Worm (Caenorhabditis elegans) whole organism, late embryonic: ENCODE results near the gene ZK1240.8.

Experiments
- C08G9.2 ChIP-seq: sonication (generic microtip); optimal IDR thresholded peaks from 2 replicates; lab custom pipeline; 2016; ENCODE audit warnings: mild to moderate bottlenecking, missing genetic modification characterization, moderate library complexity, missing compliant biosample characterization
- C38D4.7 ChIP-seq: fragments of 200-800 bp; sonication (Bioruptor generic); optimal IDR thresholded peaks from 2 replicates; lab custom pipeline; 2018; ENCODE audit warnings: mild to moderate bottlenecking, missing genetic modification characterization, moderate library complexity, missing compliant biosample characterization
- K09A11.1 ChIP-seq: sonication (generic microtip); optimal IDR thresholded peaks from 2 replicates; lab custom pipeline; 2017; ENCODE audit warnings: antibody characterized with exemption, mild to moderate bottlenecking, missing genetic modification characterization, missing compliant biosample characterization; ENCODE audit not compliant: insufficient read depth
- Y22D7AL.16 ChIP-seq: sonication (generic microtip); optimal IDR thresholded peaks from 2 replicates; lab custom pipeline; 2016; ENCODE audit warnings: missing genetic modification characterization, missing compliant biosample characterization
- ahr-1 ChIP-seq: sonication (generic microtip); optimal IDR thresholded peaks from 2 replicates; lab custom pipeline; 2016; ENCODE audit warnings: missing genetic modification characterization, missing compliant biosample characterization
- ama-1 ChIP-seq: fragments of 150-350 bp; optimal IDR thresholded peaks from 2 replicates; lab custom pipeline; 2014
- ceh-14 ChIP-seq: sonication (generic microtip); optimal IDR thresholded peaks from 2 replicates; lab custom pipeline; 2016; ENCODE audit warnings: missing genotype, missing genetic modification characterization, missing compliant biosample characterization
- ceh-19 ChIP-seq: fragments of 200-800 bp; sonication (Bioruptor generic); optimal IDR thresholded peaks from 2 replicates; lab custom pipeline; 2018; ENCODE audit warnings: mild to moderate bottlenecking, missing genetic modification characterization, missing compliant biosample characterization
- ceh-24 ChIP-seq: sonication (generic microtip); optimal IDR thresholded peaks from 2 replicates; lab custom pipeline; 2016; ENCODE audit warnings: mild to moderate bottlenecking, missing genetic modification characterization, missing compliant biosample characterization
- ceh-31 ChIP-seq: sonication (generic microtip); optimal IDR thresholded peaks from 2 replicates; lab custom pipeline; 2016; ENCODE audit warnings: missing genetic modification characterization, missing compliant biosample characterization
- ceh-34 ChIP-seq: sonication (generic microtip); optimal IDR thresholded peaks from 2 replicates; lab custom pipeline; 2016; ENCODE audit warnings: mild to moderate bottlenecking, missing genetic modification characterization, missing compliant biosample characterization
- ceh-45 ChIP-seq: fragments of 200-800 bp; sonication (Bioruptor generic); IDR thresholded peaks from 2 replicates; pipeline ENCODE4 v1.3.6; 2022; ENCODE audit warnings: missing genetic modification reagents, missing genetic modification characterization, missing compliant biosample characterization
- ceh-6 ChIP-seq: fragments of 200-800 bp; sonication (Bioruptor generic); optimal IDR thresholded peaks from 2 replicates; lab custom pipeline; 2018; ENCODE audit warnings: mild to moderate bottlenecking, missing genetic modification characterization, missing compliant biosample characterization
- che-1 ChIP-seq: sonication (generic microtip); optimal IDR thresholded peaks from 2 replicates; lab custom pipeline; 2016; ENCODE audit warnings: mild to moderate bottlenecking, missing genetic modification characterization, missing compliant biosample characterization
- dve-1 ChIP-seq: sonication (generic microtip); optimal IDR thresholded peaks from 2 replicates; lab custom pipeline; 2017; ENCODE audit warnings: antibody characterized with exemption, mild to moderate bottlenecking, missing genetic modification characterization, missing compliant biosample characterization
- elt-2 ChIP-seq: sonication (generic microtip); optimal IDR thresholded peaks from 2 replicates; lab custom pipeline; 2016; ENCODE audit warnings: missing genetic modification reagents, missing genetic modification characterization, missing compliant biosample characterization
- ets-4 ChIP-seq: sonication (generic microtip); optimal IDR thresholded peaks from 2 replicates; lab custom pipeline; 2016; ENCODE audit warnings: missing genetic modification characterization, missing compliant biosample characterization
- eyg-1 ChIP-seq: sonication (generic microtip); optimal IDR thresholded peaks from 2 replicates; lab custom pipeline; 2016; ENCODE audit warnings: missing genotype, missing genetic modification characterization, missing compliant biosample characterization
- fax-1 ChIP-seq: sonication (generic microtip); optimal IDR thresholded peaks from 2 replicates; lab custom pipeline; 2016; ENCODE audit warnings: missing genotype, missing genetic modification characterization, missing compliant biosample characterization
- gmeb-2 ChIP-seq: sonication (generic microtip); optimal IDR thresholded peaks from 2 replicates; lab custom pipeline; 2016; ENCODE audit warnings: missing genetic modification characterization, inconsistent platforms, missing compliant biosample characterization
- hlh-15 ChIP-seq: sonication (generic microtip); optimal IDR thresholded peaks from 2 replicates; lab custom pipeline; 2016; ENCODE audit warnings: missing genetic modification characterization, missing compliant biosample characterization
- hlh-30 ChIP-seq: sonication (generic microtip); optimal IDR thresholded peaks from 2 replicates; lab custom pipeline; 2017; ENCODE audit warnings: antibody characterized with exemption, missing genetic modification characterization, missing compliant biosample characterization; ENCODE audit not compliant: insufficient read depth
- lin-11 ChIP-seq: fragments of 200-800 bp; sonication (Bioruptor generic); optimal IDR thresholded peaks from 2 replicates; lab custom pipeline; 2018; ENCODE audit warnings: mild to moderate bottlenecking, missing genetic modification characterization, missing compliant biosample characterization
- madf-2 ChIP-seq: sonication (generic microtip); optimal IDR thresholded peaks from 2 replicates; lab custom pipeline; 2017; ENCODE audit warnings: missing genetic modification characterization, missing compliant biosample characterization
- nhr-11 ChIP-seq: fragments of 150-350 bp; optimal IDR thresholded peaks from 2 replicates; lab custom pipeline; 2014; ENCODE audit warnings: missing biosample characterization, missing genetic modification characterization
- nhr-232 ChIP-seq: sonication (generic microtip); optimal IDR thresholded peaks from 2 replicates; lab custom pipeline; 2016; ENCODE audit warnings: missing genetic modification characterization, missing compliant biosample characterization
- pat-9 ChIP-seq: fragments of 200-800 bp; sonication (Bioruptor generic); optimal IDR thresholded peaks from 2 replicates; lab custom pipeline; 2018; ENCODE audit warnings: mild to moderate bottlenecking, missing genetic modification characterization, moderate library complexity, missing compliant biosample characterization
- ref-2 ChIP-seq: sonication (generic microtip); optimal IDR thresholded peaks from 2 replicates; lab custom pipeline; 2016; ENCODE audit warnings: missing genetic modification characterization, missing compliant biosample characterization
- sdc-2 ChIP-seq: sonication (generic microtip); optimal IDR thresholded peaks from 2 replicates; lab custom pipeline; 2016; ENCODE audit warnings: missing genotype, missing genetic modification characterization, missing compliant biosample characterization
- sox-2 ChIP-seq: fragments of 200-800 bp; sonication (Bioruptor generic); IDR thresholded peaks from 2 replicates; pipeline ENCODE4 v1.3.6; 2022; ENCODE audit warnings: missing genetic modification reagents, missing genetic modification characterization, missing compliant biosample characterization
- sox-4 ChIP-seq: sonication (generic microtip); optimal IDR thresholded peaks from 2 replicates; lab custom pipeline; 2017; ENCODE audit warnings: mild to moderate bottlenecking, missing genetic modification characterization, inconsistent platforms, missing compliant biosample characterization
- syd-9 ChIP-seq: sonication (generic microtip); optimal IDR thresholded peaks from 2 replicates; lab custom pipeline; 2016; ENCODE audit warnings: mild to moderate bottlenecking, missing genetic modification characterization, moderate library complexity, missing compliant biosample characterization
- tbx-2 ChIP-seq: sonication (generic microtip); optimal IDR thresholded peaks from 2 replicates; lab custom pipeline; 2016; ENCODE audit warnings: missing genetic modification characterization, missing compliant biosample characterization
- tbx-7 ChIP-seq: sonication (generic microtip); optimal IDR thresholded peaks from 2 replicates; lab custom pipeline; 2016; ENCODE audit warnings: missing genotype, missing genetic modification characterization, missing compliant biosample characterization
- ttx-3 ChIP-seq: sonication (generic microtip); optimal IDR thresholded peaks from 2 replicates; lab custom pipeline; 2016; ENCODE audit warnings: missing genetic modification reagents, missing genetic modification characterization, missing compliant biosample characterization
- unc-55 ChIP-seq: sonication (generic microtip); optimal IDR thresholded peaks from 2 replicates; lab custom pipeline; 2017; ENCODE audit warnings: missing biosample characterization, missing genetic modification reagents, missing genetic modification characterization
- zip-5 ChIP-seq: sonication (generic microtip); optimal IDR thresholded peaks from 2 replicates; lab custom pipeline; 2016; ENCODE audit warnings: missing genetic modification characterization, missing compliant biosample characterization
- ztf-16 ChIP-seq: sonication (generic microtip); optimal IDR thresholded peaks from 2 replicates; lab custom pipeline; 2017; ENCODE audit warnings: missing genetic modification characterization, missing compliant biosample characterization

ZK1240.8 gene

DNA sequence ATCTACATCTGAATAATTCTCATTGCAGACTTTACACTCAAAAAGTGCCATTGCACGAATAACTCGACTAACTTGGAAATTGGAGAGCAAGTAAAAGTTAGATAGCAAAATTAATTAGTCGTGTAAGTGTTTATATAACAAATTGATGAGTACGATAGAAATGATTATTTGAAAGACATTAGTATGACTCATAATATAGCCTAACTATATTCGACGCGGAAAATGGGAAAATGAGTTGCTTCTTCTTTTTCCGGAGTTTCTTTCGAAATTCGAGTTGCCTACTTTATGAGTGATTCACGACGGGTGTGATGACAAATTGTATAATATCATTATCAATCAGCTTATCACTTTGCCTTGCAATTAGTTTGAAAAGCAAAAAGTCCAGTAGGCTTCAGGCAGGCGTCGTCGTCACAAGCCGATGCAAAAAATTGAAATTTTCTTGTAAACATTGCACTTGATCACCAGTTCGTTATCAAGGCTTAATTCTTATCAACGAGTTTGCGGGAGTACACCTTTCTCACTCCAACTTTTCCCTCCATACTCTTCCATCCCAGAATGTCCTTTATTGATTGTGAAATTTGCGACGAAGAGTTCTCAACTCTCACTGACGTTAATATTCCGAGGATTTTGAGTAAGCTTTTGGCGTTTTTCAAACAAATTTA is 5.9 kb downstream of the ZK1240.8 start, which contains the start of the genes ZK1240.6 and ZK1240.2:
ZK1240.6 (minus strand) TSS at position 51 of the 662 bp plus-strand sequence.
ZK1240.2 (plus strand) TSS at position 520 of the 662 bp plus-strand sequence.
- TF ChIP-seq C38D4.7 (GFP tag; lab: Kevin White, UChicago) (no peak), tbx-2 (tag; lab: Kevin White, UChicago) (no peak), pat-9 (no peak), eyg-1 (tag; lab: Kevin White, UChicago) (no peak), zip-5 (tag; lab: Kevin White, UChicago) (no peak), sox-2 (no peak), K09A11.1 (tag; lab: Kevin White, UChicago) (no peak), hlh-15 (no peak), ets-4 (no peak), che-1 (tag; lab: Kevin White, UChicago) (no peak), hlh-30 (tag; lab: Kevin White, UChicago) (no peak), ref-2 (no peak), syd-9 (tag; lab: Kevin White, UChicago) (no peak)

DNA sequence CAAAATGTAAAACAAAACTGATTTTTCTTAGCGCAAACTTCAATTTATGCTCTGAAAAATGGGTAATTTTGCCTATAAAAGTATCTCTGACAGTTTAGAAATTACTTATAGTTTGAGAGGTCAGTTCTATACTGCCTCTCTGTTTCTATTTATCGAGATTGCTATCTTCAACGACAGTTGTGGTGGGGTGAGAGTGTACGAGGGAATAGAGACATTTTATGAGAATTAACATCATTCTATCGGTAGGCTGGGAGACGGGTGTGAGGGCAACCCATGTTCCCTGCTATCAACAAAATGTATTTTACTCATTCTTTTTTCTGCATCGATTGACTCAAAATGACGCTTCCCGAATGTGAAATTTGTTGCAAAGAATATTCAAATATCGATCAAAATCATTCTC is 8.8 kb downstream of the ZK1240.8 start, which contains the start of gene ZK1240.3:
ZK1240.3 (plus strand) TSS at position 238 of the 400 bp plus-strand sequence.
- TF ChIP-seq hlh-15, result no peak
- no peak for TF ChIP-seq ztf-16 (tag; lab: Kevin White, UChicago)
- no peak for TF ChIP-seq Y22D7AL.16 (tag; lab: Kevin White, UChicago)
- no peak for TF ChIP-seq ceh-24 (tag; lab: Kevin White, UChicago)
- peak; percentile 17 for TF ChIP-seq elt-2 (tag; lab: Kevin White, UChicago)

DNA sequence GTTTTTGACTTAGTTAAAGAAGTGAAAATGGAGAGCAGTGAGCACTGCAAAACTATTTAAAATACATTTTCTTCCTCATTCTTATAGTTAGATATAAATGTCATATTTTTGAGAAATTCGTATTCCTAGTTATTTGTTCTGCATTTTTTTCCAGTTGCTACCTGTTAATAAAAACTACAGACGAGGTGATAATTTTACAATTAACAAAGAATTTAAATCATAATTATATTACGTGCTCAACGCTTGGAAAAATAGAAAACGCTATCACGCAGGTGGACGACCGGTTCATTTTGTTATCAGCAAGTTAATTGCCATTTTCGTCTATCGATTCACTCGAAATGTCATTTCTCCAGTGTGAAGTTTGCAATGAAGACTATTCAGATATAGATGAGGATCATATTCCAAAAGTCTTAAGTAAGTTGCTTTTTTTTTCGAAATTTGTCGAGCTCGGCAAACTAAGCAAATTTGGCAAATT is 10.9 kb downstream of the ZK1240.8 start, which contains the start of the genes ZK1240.5 and ZK1240.9:
ZK1240.5 (minus strand) TSS at position 51 of the 475 bp plus-strand sequence.
ZK1240.9 (plus strand) TSS at position 307 of the 475 bp plus-strand sequence.
- TF ChIP-seq sox-4 (tag; lab: Kevin White, UChicago), result no peak
- TF ChIP-seq ttx-3 (tag; lab: Kevin White, UChicago), result no peak
- no peak for TF ChIP-seq madf-2 (tag; lab: Kevin White, UChicago)
- no peak for TF ChIP-seq nhr-232 (tag; lab: Kevin White, UChicago)
- no peak for TF ChIP-seq ceh-45 (GFP tag; lab: Robert Waterston, UW)
- no peak for TF ChIP-seq ceh-24 (tag; lab: Kevin White, UChicago)
- TF ChIP-seq lin-11, result no peak
- TF ChIP-seq ceh-14 (tag; lab: Kevin White, UChicago), result no peak
- TF ChIP-seq unc-55 (GFP tag; lab: Kevin White, UChicago), result no peak
- no peak for TF ChIP-seq ceh-34
- TF ChIP-seq C08G9.2 (tag; lab: Kevin White, UChicago), result no peak
- TF ChIP-seq sdc-2, result no peak
- TF ChIP-seq syd-9 (tag; lab: Kevin White, UChicago), result no peak
- no peak for TF ChIP-seq ceh-19 (GFP tag; lab: Kevin White, UChicago)
- no peak for TF ChIP-seq ama-1 (lab: Kevin White, UChicago)
- no peak for TF ChIP-seq fax-1 (tag; lab: Kevin White, UChicago)
- no peak for TF ChIP-seq ahr-1 (tag; lab: Kevin White, UChicago)
- no peak for TF ChIP-seq K09A11.1 (tag; lab: Kevin White, UChicago)

ce11 chrII:2312747-2313146 is 16.1 kb downstream of the ZK1240.8 start, which contains the start of the genes trim-21 and B0281.1:
trim-21 (minus strand) TSS chrII:2312847.
B0281.1 (plus strand) TSS chrII:2313067.
- TF ChIP-seq ceh-24 (tag; lab: Kevin White, UChicago) (no peak), pat-9 (no peak), hlh-30 (tag; lab: Kevin White, UChicago) (no peak), tbx-7 (tag; lab: Kevin White, UChicago) (no peak), nhr-11 (no peak), gmeb-2 (tag; lab: Kevin White, UChicago) (no peak), C08G9.2 (tag; lab: Kevin White, UChicago) (no peak), madf-2 (tag; lab: Kevin White, UChicago) (no peak), dve-1 (tag; lab: Kevin White, UChicago) (no peak), ceh-6 (GFP tag; lab: Kevin White, UChicago) (no peak), ceh-14 (tag; lab: Kevin White, UChicago) (no peak), ttx-3 (tag; lab: Kevin White, UChicago) (no peak), ceh-31 (no peak), C38D4.7 (GFP tag; lab: Kevin White, UChicago) (no peak), fax-1 (tag; lab: Kevin White, UChicago) (no peak), unc-55 (GFP tag; lab: Kevin White, UChicago) (no peak), K09A11.1 (tag; lab: Kevin White, UChicago) (no peak)
